Worm (Caenorhabditis elegans) whole organism, mixed stage, embryonic: Measurements from ENCODE around the gene VF13D12L.3.

Experiments used
- M03D4.4 ChIP-seq: sonication (generic microtip); optimal IDR thresholded peaks from 2 replicates; lab custom pipeline; 2017; ENCODE audit warnings: mild to moderate bottlenecking, missing genetic modification characterization, missing compliant biosample characterization
- bed-3 ChIP-seq: fragments of 200-800 bp; sonication (Bioruptor generic); optimal IDR thresholded peaks from 3 replicates; lab custom pipeline; 2018; ENCODE audit warnings: mild to moderate bottlenecking, missing genetic modification characterization, moderate library complexity, missing compliant biosample characterization
- blmp-1 ChIP-seq: fragments of 150-350 bp; optimal IDR thresholded peaks from 2 replicates; lab custom pipeline; 2014; ENCODE audit warnings: missing biosample characterization, missing genetic modification characterization
- ceh-83 ChIP-seq: fragments of 200-800 bp; sonication (Bioruptor generic); optimal IDR thresholded peaks from 2 replicates; lab custom pipeline; 2018; ENCODE audit warnings: mild to moderate bottlenecking, missing genetic modification characterization, missing compliant biosample characterization
- ces-1 ChIP-seq: fragments of 150-350 bp; optimal IDR thresholded peaks from 2 replicates; lab custom pipeline; 2014; ENCODE audit warnings: missing biosample characterization, missing genetic modification reagents, missing genetic modification characterization
- cnd-1 ChIP-seq: fragments of 200-800 bp; sonication (Bioruptor generic); optimal IDR thresholded peaks from 2 replicates; lab custom pipeline; 2018; ENCODE audit warnings: mild to moderate bottlenecking, missing genetic modification characterization, missing compliant biosample characterization
- elt-1 ChIP-seq: sonication (generic microtip); optimal IDR thresholded peaks from 2 replicates; lab custom pipeline; 2017; ENCODE audit warnings: missing genetic modification characterization, mild to moderate bottlenecking, missing compliant biosample characterization, antibody characterized with exemption, moderate library complexity, borderline replicate concordance; ENCODE audit not compliant: insufficient read depth
- elt-3 ChIP-seq: fragments of 150-350 bp; optimal IDR thresholded peaks from 2 replicates; lab custom pipeline; 2014; ENCODE audit warnings: missing biosample characterization, missing genetic modification characterization
- hlh-1 ChIP-seq: fragments of 150-350 bp; optimal IDR thresholded peaks from 2 replicates; lab custom pipeline; 2014; ENCODE audit warnings: missing biosample characterization, missing genetic modification reagents, missing genetic modification characterization
- lin-13 ChIP-seq: fragments of 150-350 bp; optimal IDR thresholded peaks from 2 replicates; lab custom pipeline; 2014; ENCODE audit warnings: missing biosample characterization, missing genetic modification characterization
- lsy-2 ChIP-seq: fragments of 150-350 bp; optimal IDR thresholded peaks from 2 replicates; lab custom pipeline; 2014; ENCODE audit warnings: missing biosample characterization, missing genetic modification characterization
- mab-5 ChIP-seq: fragments of 150-350 bp; optimal IDR thresholded peaks from 2 replicates; lab custom pipeline; 2014; ENCODE audit warnings: missing biosample characterization, missing genetic modification characterization
- mep-1 ChIP-seq: fragments of 150-350 bp; optimal IDR thresholded peaks from 2 replicates; lab custom pipeline; 2017; ENCODE audit warnings: missing biosample characterization, missing genetic modification reagents, missing genetic modification characterization, inconsistent platforms
- mls-2 ChIP-seq: sonication (generic microtip); optimal IDR thresholded peaks from 2 replicates; lab custom pipeline; 2016; ENCODE audit warnings: mild to moderate bottlenecking, missing genetic modification characterization, moderate library complexity, missing compliant biosample characterization
- nhr-12 ChIP-seq: fragments of 150-350 bp; optimal IDR thresholded peaks from 2 replicates; lab custom pipeline; 2014; ENCODE audit warnings: missing biosample characterization, missing genetic modification characterization
- nhr-237 ChIP-seq: fragments of 150-350 bp; optimal IDR thresholded peaks from 2 replicates; lab custom pipeline; 2014; ENCODE audit warnings: missing biosample characterization, missing genetic modification characterization
- nhr-76 ChIP-seq: sonication (generic microtip); optimal IDR thresholded peaks from 2 replicates; lab custom pipeline; 2017; ENCODE audit warnings: missing biosample characterization, missing genetic modification characterization
- sem-2 ChIP-seq: fragments of 200-800 bp; sonication (Bioruptor generic); optimal IDR thresholded peaks from 2 replicates; lab custom pipeline; 2018; ENCODE audit warnings: mild to moderate bottlenecking, missing genetic modification characterization, missing compliant biosample characterization
- snpc-4 ChIP-seq: fragments of 150-350 bp; optimal IDR thresholded peaks from 2 replicates; lab custom pipeline; 2014; ENCODE audit warnings: missing biosample characterization, missing genetic modification characterization
- sptf-1 ChIP-seq: sonication (generic microtip); optimal IDR thresholded peaks from 2 replicates; lab custom pipeline; 2017; ENCODE audit warnings: mild to moderate bottlenecking, missing genetic modification characterization, moderate library complexity, missing compliant biosample characterization
- tbx-8 ChIP-seq: fragments of 200-800 bp; sonication (Bioruptor generic); optimal IDR thresholded peaks from 2 replicates; lab custom pipeline; 2018; ENCODE audit warnings: mild to moderate bottlenecking, missing genetic modification characterization, moderate library complexity, missing compliant biosample characterization
- unc-120 ChIP-seq: sonication (generic microtip); optimal IDR thresholded peaks from 2 replicates; lab custom pipeline; 2017; ENCODE audit warnings: missing genetic modification characterization, missing compliant biosample characterization; ENCODE audit not compliant: poor library complexity, severe bottlenecking
- unc-39 ChIP-seq: fragments of 150-350 bp; optimal IDR thresholded peaks from 2 replicates; lab custom pipeline; 2014; ENCODE audit warnings: missing biosample characterization, missing genetic modification characterization
- unc-62 ChIP-seq: fragments of 150-350 bp; optimal IDR thresholded peaks from 2 replicates; lab custom pipeline; 2014; ENCODE audit warnings: missing biosample characterization, missing genetic modification reagents, missing genetic modification characterization
- zip-8 ChIP-seq: fragments of 150-350 bp; optimal IDR thresholded peaks from 2 replicates; lab custom pipeline; 2014; ENCODE audit warnings: missing biosample characterization, missing genetic modification characterization
- ztf-11 ChIP-seq: fragments of 150-350 bp; optimal IDR thresholded peaks from 2 replicates; lab custom pipeline; 2014; ENCODE audit warnings: missing biosample characterization, missing genetic modification characterization

Gene VF13D12L.3

DNA sequence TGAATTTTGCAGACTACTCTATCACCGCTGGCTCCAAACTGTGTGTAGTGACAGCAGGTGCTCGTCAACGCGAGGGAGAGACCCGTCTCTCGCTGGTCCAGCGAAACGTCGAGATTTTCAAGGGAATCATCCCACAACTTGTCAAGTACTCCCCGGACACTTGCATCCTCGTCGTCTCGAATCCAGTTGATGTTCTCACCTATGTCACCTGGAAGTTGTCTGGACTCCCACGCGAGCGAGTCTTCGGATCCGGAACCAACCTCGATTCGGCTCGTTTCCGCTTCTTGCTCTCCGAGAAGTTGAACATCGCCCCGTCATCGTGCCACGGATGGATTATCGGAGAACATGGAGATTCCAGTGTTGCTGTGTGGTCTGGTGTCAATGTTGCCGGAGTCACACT is 19.8 kb downstream of the VF13D12L.3 start:
- TF ChIP-seq M03D4.4 (tag; lab: Kevin White, UChicago) (no peak), lin-13 (tag; lab: Kevin White, UChicago) (no peak), tbx-8 (GFP tag; lab: Kevin White, UChicago) (no peak), unc-62 (GFP tag; lab: Kevin White, UChicago) (no peak), ztf-11 (no peak), elt-3 (tag; lab: Kevin White, UChicago) (no peak), blmp-1 (tag; lab: Kevin White, UChicago) (no peak)

ce11 chrII:11726470-11727106 is 20.8 kb downstream of the VF13D12L.3 start, which contains the start of gene F13D12.5:
F13D12.5 (plus strand) TSS chrII:11726814.
- no peak for TF ChIP-seq mls-2 (tag; lab: Kevin White, UChicago)

ce11 chrII:11727438-11727837 is 21.6 kb downstream of the VF13D12L.3 start:
- TF ChIP-seq ces-1 (GFP tag; lab: Kevin White, UChicago) (no peak), nhr-237 (tag; lab: Kevin White, UChicago) (no peak), snpc-4 (tag; lab: Kevin White, UChicago) (no peak), elt-1 (tag; lab: Kevin White, UChicago) (no peak), bed-3 (GFP tag; lab: Kevin White, UChicago) (no peak), mls-2 (tag; lab: Kevin White, UChicago) (no peak), unc-39 (tag; lab: Kevin White, UChicago) (no peak), elt-3 (tag; lab: Kevin White, UChicago) (no peak), nhr-76 (no peak), ceh-83 (GFP tag; lab: Kevin White, UChicago) (no peak), nhr-12 (no peak), sem-2 (GFP tag; lab: Kevin White, UChicago) (no peak), hlh-1 (tag; lab: Kevin White, UChicago) (no peak)

- no peak for TF ChIP-seq nhr-76
- no peak for TF ChIP-seq lin-13 (tag; lab: Kevin White, UChicago)
- no peak for TF ChIP-seq sptf-1
- no peak for TF ChIP-seq mab-5
- peak; percentile 91 for TF ChIP-seq hlh-1 (tag; lab: Kevin White, UChicago)
- TF ChIP-seq zip-8 (tag; lab: Kevin White, UChicago) = no peak
- TF ChIP-seq unc-120 (tag; lab: Kevin White, UChicago) = peak; percentile 45
- TF ChIP-seq sem-2 (GFP tag; lab: Kevin White, UChicago) = no peak
These were observed 22.8 kb downstream of the VF13D12L.3 start, which contains the start of gene alh-8 for ce11 chrII:11728545-11729105. alh-8 (plus strand) TSS chrII:11729055.

DNA sequence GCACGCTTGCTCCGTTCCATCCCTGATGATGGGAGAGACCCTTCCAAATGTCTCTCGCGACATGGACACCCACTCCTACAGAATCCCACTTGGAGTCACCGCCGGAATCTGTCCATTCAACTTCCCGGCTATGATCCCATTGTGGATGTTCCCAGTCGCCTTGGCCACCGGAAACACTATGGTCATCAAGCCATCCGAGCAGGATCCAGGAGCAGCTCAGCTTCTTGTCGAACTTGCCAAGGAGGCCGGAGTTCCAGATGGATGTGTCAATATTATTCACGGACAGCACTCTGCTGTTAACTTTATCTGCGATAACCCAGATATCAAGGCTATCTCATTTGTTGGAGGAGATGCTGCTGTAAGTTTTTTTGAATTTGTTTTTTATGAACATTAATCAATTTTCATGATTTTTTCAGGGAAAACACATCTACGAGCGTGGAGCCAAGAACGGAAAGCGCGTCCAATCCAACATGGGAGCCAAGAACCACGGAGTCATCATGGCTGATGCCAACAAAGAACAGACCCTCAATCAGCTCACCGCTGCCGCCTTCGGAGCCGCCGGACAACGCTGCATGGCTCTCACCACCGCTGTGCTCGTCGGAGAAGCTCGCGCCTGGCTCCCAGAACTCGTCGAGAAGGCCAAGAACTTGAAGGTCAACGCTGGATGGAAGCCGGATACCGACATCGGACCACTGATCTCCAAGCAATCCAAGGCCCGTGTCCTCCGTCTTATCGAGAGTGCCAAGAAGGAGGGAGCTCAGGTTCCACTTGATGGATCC is 24.1 kb downstream of the VF13D12L.3 start:
- TF ChIP-seq elt-1 (tag; lab: Kevin White, UChicago) = no peak
- TF ChIP-seq mls-2 (tag; lab: Kevin White, UChicago) = no peak
- TF ChIP-seq zip-8 (tag; lab: Kevin White, UChicago) = no peak
- TF ChIP-seq lsy-2 (tag; lab: Kevin White, UChicago) = no peak
- TF ChIP-seq, all 35 proteins: peak for 0

ce11 chrII:11731174-11731724 is 25.4 kb downstream of the VF13D12L.3 start:
- no peak for TF ChIP-seq tbx-8 (GFP tag; lab: Kevin White, UChicago)
- no peak for TF ChIP-seq cnd-1 (tag; lab: Kevin White, UChicago)
- no peak for TF ChIP-seq sem-2 (GFP tag; lab: Kevin White, UChicago)
- no peak for TF ChIP-seq ces-1 (GFP tag; lab: Kevin White, UChicago)
- TF ChIP-seq unc-39 (tag; lab: Kevin White, UChicago) = no peak
- no peak for TF ChIP-seq mep-1
- no peak for TF ChIP-seq mls-2 (tag; lab: Kevin White, UChicago)
- TF ChIP-seq mab-5 = no peak
- TF ChIP-seq elt-1 (tag; lab: Kevin White, UChicago) = no peak
- TF ChIP-seq nhr-12 = no peak
